Worm (Caenorhabditis elegans) whole organism, early embryonic: Measurements from ENCODE around the gene C02H6.1.

ENCODE experiments used
- ama-1 ChIP-seq: fragments of 150-350 bp; optimal IDR thresholded peaks from 2 replicates; lab custom pipeline; 2014
- ceh-13 ChIP-seq: fragments of 200-800 bp; sonication (Bioruptor generic); optimal IDR thresholded peaks from 2 replicates; lab custom pipeline; 2018; ENCODE audit warnings: mild to moderate bottlenecking, missing genetic modification characterization, missing compliant biosample characterization
- flt-1 ChIP-seq: fragments of 200-800 bp; sonication (Bioruptor generic); IDR thresholded peaks from 2 replicates; pipeline ENCODE4 v1.3.6; 2022; ENCODE audit warnings: missing genetic modification characterization, missing compliant biosample characterization
- hnd-1 ChIP-seq: sonication (generic microtip); optimal IDR thresholded peaks from 2 replicates; lab custom pipeline; 2016; ENCODE audit warnings: missing genetic modification characterization, missing compliant biosample characterization
- scrt-1 ChIP-seq: fragments of 200-800 bp; sonication (Bioruptor generic); IDR thresholded peaks from 2 replicates; pipeline ENCODE4 v1.3.6; 2022; ENCODE audit warnings: missing genetic modification characterization, missing compliant biosample characterization
- tbx-37 ChIP-seq: fragments of 200-800 bp; sonication (Bioruptor generic); conservative IDR thresholded peaks from 2 replicates; pipeline ENCODE4 v1.3.6; 2022; ENCODE audit warnings: missing genetic modification reagents, missing genetic modification characterization, missing compliant biosample characterization

- no peak for TF ChIP-seq hnd-1 (tag; lab: Kevin White, UChicago)
- no peak for TF ChIP-seq tbx-37 (GFP tag; lab: Robert Waterston, UW)
- no peak for TF ChIP-seq ama-1 (lab: Kevin White, UChicago)
- TF ChIP-seq scrt-1 (GFP tag; lab: Robert Waterston, UW): no peak
- TF ChIP-seq flt-1 (GFP tag; lab: Robert Waterston, UW): no peak
- no peak for TF ChIP-seq ceh-13 (GFP tag; lab: Kevin White, UChicago)
These were observed 47.9 kb upstream of the C02H6.1 start, which contains the start of gene F25E5.9 for ce11 chrV:7437538-7437937.
